Fruit fly (Drosophila melanogaster): ENCODE measurements around the gene CG33234.

Gene CG33234

dm6 chr3L:2651800-2652199, 9.6 kb upstream of the CG33234 start, which contains the start of the genes ProRS-m, CG42304 and Snup:
TSS of gene ProRS-m (minus strand) at chr3L:2651850.
TSS of gene CG42304 (plus strand) at chr3L:2652088.
TSS of gene Snup (plus strand) at chr3L:2652088.
- TF ChIP-seq CG14711 (tag; optimal IDR thresholded peaks at IDR 0.05) (peak; percentile 81), CG1620 (GFP tag; optimal IDR thresholded peaks at IDR 0.05) (no peak), CG5204 (GFP tag; optimal IDR thresholded peaks at IDR 0.05) (no peak), ovo (GFP tag; optimal IDR thresholded peaks at IDR 0.05) (no peak), pad (GFP tag; optimal IDR thresholded peaks at IDR 0.05) (peak; percentile 0), tj (GFP tag; optimal IDR thresholded peaks at IDR 0.05) (no peak), CG7101 (tag; optimal IDR thresholded peaks at IDR 0.05) (peak; percentile 76), Mnt (GFP tag; optimal IDR thresholded peaks at IDR 0.05) (no peak), Clk (GFP tag; optimal IDR thresholded peaks at IDR 0.05) (no peak), Crg-1 (GFP tag; optimal IDR thresholded peaks at IDR 0.05) (no peak), Hr96 (GFP tag; optimal IDR thresholded peaks at IDR 0.05) (no peak), kay (GFP tag; ENCODE audit: borderline replicate concordance) (no peak), CG7045 (GFP tag; optimal IDR thresholded peaks at IDR 0.05) (peak; percentile 55), toe (GFP tag; optimal IDR thresholded peaks at IDR 0.05) (no peak), cic (GFP tag; optimal IDR thresholded peaks at IDR 0.05) (no peak), bab1 (GFP tag; optimal IDR thresholded peaks at IDR 0.05) (peak; percentile 37), CG33017 (tag; optimal IDR thresholded peaks at IDR 0.05) (peak; percentile 60), CG11617 (GFP tag; optimal IDR thresholded peaks at IDR 0.05) (no peak), CG12768 (GFP tag; optimal IDR thresholded peaks at IDR 0.05) (peak; percentile 21), cnc (optimal IDR thresholded peaks at IDR 0.05) (no peak)

dm6 chr3L:2659339-2659738, 2.1 kb upstream of the CG33234 start, which contains the start of gene CG33233:
TSS of gene CG33233 (plus strand) at chr3L:2659639.
- TF ChIP-seq tj (GFP tag; optimal IDR thresholded peaks at IDR 0.05): no peak
- TF ChIP-seq CG14711 (tag; optimal IDR thresholded peaks at IDR 0.05): no peak
- TF ChIP-seq kay (GFP tag; ENCODE audit: borderline replicate concordance): no peak
- TF ChIP-seq CG33017 (tag; optimal IDR thresholded peaks at IDR 0.05): no peak
- TF ChIP-seq Crg-1 (GFP tag; optimal IDR thresholded peaks at IDR 0.05): no peak
- TF ChIP-seq toe (GFP tag; optimal IDR thresholded peaks at IDR 0.05): no peak
- no peak for TF ChIP-seq CG11617 (GFP tag; optimal IDR thresholded peaks at IDR 0.05)
- TF ChIP-seq CG7101 (tag; optimal IDR thresholded peaks at IDR 0.05): no peak
- TF ChIP-seq pad (GFP tag; optimal IDR thresholded peaks at IDR 0.05): no peak
- no peak for TF ChIP-seq cnc (optimal IDR thresholded peaks at IDR 0.05)
- TF ChIP-seq CG1620 (GFP tag; optimal IDR thresholded peaks at IDR 0.05): no peak
- no peak for TF ChIP-seq cic (GFP tag; optimal IDR thresholded peaks at IDR 0.05)
- no peak for TF ChIP-seq bab1 (GFP tag; optimal IDR thresholded peaks at IDR 0.05)
- no peak for TF ChIP-seq CG5204 (GFP tag; optimal IDR thresholded peaks at IDR 0.05)
- TF ChIP-seq Hr96 (GFP tag; optimal IDR thresholded peaks at IDR 0.05): no peak

- no peak for TF ChIP-seq CG11617 (GFP tag; optimal IDR thresholded peaks at IDR 0.05)
- TF ChIP-seq Hr96 (GFP tag; optimal IDR thresholded peaks at IDR 0.05): no peak
- no peak for TF ChIP-seq CG33017 (tag; optimal IDR thresholded peaks at IDR 0.05)
- TF ChIP-seq CG14711 (tag; optimal IDR thresholded peaks at IDR 0.05): no peak
- TF ChIP-seq ovo (GFP tag; optimal IDR thresholded peaks at IDR 0.05): no peak
- TF ChIP-seq Crg-1 (GFP tag; optimal IDR thresholded peaks at IDR 0.05): no peak
- no peak for TF ChIP-seq pad (GFP tag; optimal IDR thresholded peaks at IDR 0.05)
- TF ChIP-seq CG12768 (GFP tag; optimal IDR thresholded peaks at IDR 0.05): no peak
- TF ChIP-seq CG7101 (tag; optimal IDR thresholded peaks at IDR 0.05): no peak
- no peak for TF ChIP-seq Clk (GFP tag; optimal IDR thresholded peaks at IDR 0.05)
- no peak for TF ChIP-seq cnc (optimal IDR thresholded peaks at IDR 0.05)
- TF ChIP-seq CG7045 (GFP tag; optimal IDR thresholded peaks at IDR 0.05): no peak
- no peak for TF ChIP-seq tj (GFP tag; optimal IDR thresholded peaks at IDR 0.05)
- TF ChIP-seq cic (GFP tag; optimal IDR thresholded peaks at IDR 0.05): no peak
- no peak for TF ChIP-seq kay (GFP tag; ENCODE audit: borderline replicate concordance)
- no peak for TF ChIP-seq toe (GFP tag; optimal IDR thresholded peaks at IDR 0.05)
- TF ChIP-seq bab1 (GFP tag; optimal IDR thresholded peaks at IDR 0.05): no peak
- no peak for TF ChIP-seq CG1620 (GFP tag; optimal IDR thresholded peaks at IDR 0.05)
- TF ChIP-seq CG5204 (GFP tag; optimal IDR thresholded peaks at IDR 0.05): no peak
These were observed 41.1 kb downstream of the CG33234 start for dm6 chr3L:2702474-2702873.

- TF ChIP-seq CG11617 (GFP tag; optimal IDR thresholded peaks at IDR 0.05) (no peak), Hr96 (GFP tag; optimal IDR thresholded peaks at IDR 0.05) (no peak), Clk (GFP tag; optimal IDR thresholded peaks at IDR 0.05) (no peak), tj (GFP tag; optimal IDR thresholded peaks at IDR 0.05) (no peak), CG5204 (GFP tag; optimal IDR thresholded peaks at IDR 0.05) (no peak), bab1 (GFP tag; optimal IDR thresholded peaks at IDR 0.05) (no peak), CG7045 (GFP tag; optimal IDR thresholded peaks at IDR 0.05) (no peak), CG14711 (tag; optimal IDR thresholded peaks at IDR 0.05) (no peak)
These were observed 50.1 kb downstream of the CG33234 start, which contains the start of gene Fife for dm6 chr3L:2711462-2712040. TSS of gene Fife (minus strand) at chr3L:2711690.

- TF ChIP-seq Clk (GFP tag; optimal IDR thresholded peaks at IDR 0.05) (no peak), CG12768 (GFP tag; optimal IDR thresholded peaks at IDR 0.05) (no peak), tj (GFP tag; optimal IDR thresholded peaks at IDR 0.05) (no peak), bab1 (GFP tag; optimal IDR thresholded peaks at IDR 0.05) (no peak), cnc (optimal IDR thresholded peaks at IDR 0.05) (no peak), CG14711 (tag; optimal IDR thresholded peaks at IDR 0.05) (no peak), CG5204 (GFP tag; optimal IDR thresholded peaks at IDR 0.05) (no peak), toe (GFP tag; optimal IDR thresholded peaks at IDR 0.05) (no peak), CG1620 (GFP tag; optimal IDR thresholded peaks at IDR 0.05) (no peak), Hr96 (GFP tag; optimal IDR thresholded peaks at IDR 0.05) (no peak)
These were observed 51.3 kb downstream of the CG33234 start for dm6 chr3L:2712598-2713216.

Measured in whole organism, adult.